Worm (Caenorhabditis elegans) whole organism, mixed stage, embryonic: ENCODE measurements around the gene ttll-5.

Source experiments
- M03D4.4 ChIP-seq: sonication (generic microtip); optimal IDR thresholded peaks from 2 replicates; lab custom pipeline; 2017; ENCODE audit warnings: mild to moderate bottlenecking, missing genetic modification characterization, missing compliant biosample characterization
- bed-3 ChIP-seq: fragments of 200-800 bp; sonication (Bioruptor generic); optimal IDR thresholded peaks from 3 replicates; lab custom pipeline; 2018; ENCODE audit warnings: mild to moderate bottlenecking, missing genetic modification characterization, moderate library complexity, missing compliant biosample characterization
- blmp-1 ChIP-seq: fragments of 150-350 bp; optimal IDR thresholded peaks from 2 replicates; lab custom pipeline; 2014; ENCODE audit warnings: missing biosample characterization, missing genetic modification characterization
- ceh-39 ChIP-seq: fragments of 150-350 bp; optimal IDR thresholded peaks from 2 replicates; lab custom pipeline; 2014; ENCODE audit warnings: missing biosample characterization, missing genetic modification characterization
- ceh-43 ChIP-seq: fragments of 200-800 bp; sonication (Bioruptor generic); optimal IDR thresholded peaks from 2 replicates; lab custom pipeline; 2018; ENCODE audit warnings: mild to moderate bottlenecking, missing genetic modification characterization, moderate library complexity, missing compliant biosample characterization
- ceh-83 ChIP-seq: fragments of 200-800 bp; sonication (Bioruptor generic); optimal IDR thresholded peaks from 2 replicates; lab custom pipeline; 2018; ENCODE audit warnings: mild to moderate bottlenecking, missing genetic modification characterization, missing compliant biosample characterization
- ces-1 ChIP-seq: fragments of 150-350 bp; optimal IDR thresholded peaks from 2 replicates; lab custom pipeline; 2014; ENCODE audit warnings: missing biosample characterization, missing genetic modification reagents, missing genetic modification characterization
- cnd-1 ChIP-seq: fragments of 200-800 bp; sonication (Bioruptor generic); optimal IDR thresholded peaks from 2 replicates; lab custom pipeline; 2018; ENCODE audit warnings: mild to moderate bottlenecking, missing genetic modification characterization, missing compliant biosample characterization
- drap-1 ChIP-seq: fragments of 200-800 bp; sonication (Bioruptor generic); optimal IDR thresholded peaks from 3 replicates; lab custom pipeline; 2018; ENCODE audit warnings: mild to moderate bottlenecking, missing genetic modification characterization, missing compliant biosample characterization
- elt-1 ChIP-seq: sonication (generic microtip); optimal IDR thresholded peaks from 2 replicates; lab custom pipeline; 2017; ENCODE audit warnings: missing genetic modification characterization, mild to moderate bottlenecking, missing compliant biosample characterization, antibody characterized with exemption, moderate library complexity, borderline replicate concordance; ENCODE audit not compliant: insufficient read depth
- flh-1 ChIP-seq: fragments of 200-800 bp; sonication (Bioruptor generic); optimal IDR thresholded peaks from 2 replicates; lab custom pipeline; 2018; ENCODE audit warnings: mild to moderate bottlenecking, missing genetic modification characterization, moderate library complexity, missing compliant biosample characterization
- hlh-1 ChIP-seq: fragments of 150-350 bp; optimal IDR thresholded peaks from 2 replicates; lab custom pipeline; 2014; ENCODE audit warnings: missing biosample characterization, missing genetic modification reagents, missing genetic modification characterization
- lsy-2 ChIP-seq: fragments of 150-350 bp; optimal IDR thresholded peaks from 2 replicates; lab custom pipeline; 2014; ENCODE audit warnings: missing biosample characterization, missing genetic modification characterization
- mab-5 ChIP-seq: fragments of 150-350 bp; optimal IDR thresholded peaks from 2 replicates; lab custom pipeline; 2014; ENCODE audit warnings: missing biosample characterization, missing genetic modification characterization
- mep-1 ChIP-seq: fragments of 150-350 bp; optimal IDR thresholded peaks from 2 replicates; lab custom pipeline; 2017; ENCODE audit warnings: missing biosample characterization, missing genetic modification reagents, missing genetic modification characterization, inconsistent platforms
- mls-2 ChIP-seq: sonication (generic microtip); optimal IDR thresholded peaks from 2 replicates; lab custom pipeline; 2016; ENCODE audit warnings: mild to moderate bottlenecking, missing genetic modification characterization, moderate library complexity, missing compliant biosample characterization
- nhr-2 ChIP-seq: fragments of 150-350 bp; optimal IDR thresholded peaks from 2 replicates; lab custom pipeline; 2014; ENCODE audit warnings: missing biosample characterization, missing genetic modification characterization
- nhr-237 ChIP-seq: fragments of 150-350 bp; optimal IDR thresholded peaks from 2 replicates; lab custom pipeline; 2014; ENCODE audit warnings: missing biosample characterization, missing genetic modification characterization
- nhr-28 ChIP-seq: fragments of 150-350 bp; optimal IDR thresholded peaks from 2 replicates; lab custom pipeline; 2014; ENCODE audit warnings: missing biosample characterization, missing genetic modification characterization
- nhr-76 ChIP-seq: sonication (generic microtip); optimal IDR thresholded peaks from 2 replicates; lab custom pipeline; 2017; ENCODE audit warnings: missing biosample characterization, missing genetic modification characterization
- sem-2 ChIP-seq: fragments of 200-800 bp; sonication (Bioruptor generic); optimal IDR thresholded peaks from 2 replicates; lab custom pipeline; 2018; ENCODE audit warnings: mild to moderate bottlenecking, missing genetic modification characterization, missing compliant biosample characterization
- snpc-4 ChIP-seq: fragments of 150-350 bp; optimal IDR thresholded peaks from 2 replicates; lab custom pipeline; 2014; ENCODE audit warnings: missing biosample characterization, missing genetic modification characterization
- unc-120 ChIP-seq: sonication (generic microtip); optimal IDR thresholded peaks from 2 replicates; lab custom pipeline; 2017; ENCODE audit warnings: missing genetic modification characterization, missing compliant biosample characterization; ENCODE audit not compliant: poor library complexity, severe bottlenecking
- unc-39 ChIP-seq: fragments of 150-350 bp; optimal IDR thresholded peaks from 2 replicates; lab custom pipeline; 2014; ENCODE audit warnings: missing biosample characterization, missing genetic modification characterization
- unc-62 ChIP-seq: fragments of 150-350 bp; optimal IDR thresholded peaks from 2 replicates; lab custom pipeline; 2014; ENCODE audit warnings: missing biosample characterization, missing genetic modification reagents, missing genetic modification characterization
- zip-8 ChIP-seq: fragments of 150-350 bp; optimal IDR thresholded peaks from 2 replicates; lab custom pipeline; 2014; ENCODE audit warnings: missing biosample characterization, missing genetic modification characterization
- ztf-11 ChIP-seq: fragments of 150-350 bp; optimal IDR thresholded peaks from 2 replicates; lab custom pipeline; 2014; ENCODE audit warnings: missing biosample characterization, missing genetic modification characterization

Gene ttll-5

ce11 chrV:11534495-11535189 is 25.8 kb downstream of the ttll-5 start:
- TF ChIP-seq blmp-1 (peak; percentile 41), mab-5 (tag; lab: Kevin White, UChicago) (no peak), unc-120 (peak; percentile 11), hlh-1 (tag; lab: Kevin White, UChicago) (peak; percentile 97)

- TF ChIP-seq ceh-39 (tag; lab: Kevin White, UChicago) (no peak), unc-120 (peak; percentile 78), hlh-1 (tag; lab: Kevin White, UChicago) (peak; percentile 80)
Observed at ce11 chrV:11535504-11536062, 26.7 kb downstream of the ttll-5 start.

ce11 chrV:11536667-11537066 is 27.8 kb downstream of the ttll-5 start:
- TF ChIP-seq ces-1 (GFP tag; lab: Kevin White, UChicago) (peak; percentile 5), snpc-4 (no peak)

- TF ChIP-seq drap-1 (GFP tag; lab: Kevin White, UChicago) (no peak), nhr-28 (tag; lab: Kevin White, UChicago) (no peak), ztf-11 (no peak), elt-1 (tag; lab: Kevin White, UChicago) (no peak), ceh-83 (GFP tag; lab: Kevin White, UChicago) (no peak), blmp-1 (no peak), snpc-4 (no peak), M03D4.4 (tag; lab: Kevin White, UChicago) (no peak), mep-1 (tag; lab: Kevin White, UChicago) (no peak)
Observed at ce11 chrV:11539502-11539901, 30.6 kb downstream of the ttll-5 start.

- no peak for TF ChIP-seq nhr-237 (tag; lab: Kevin White, UChicago)
- peak; percentile 31 for TF ChIP-seq unc-120
- TF ChIP-seq sem-2 = no peak
Observed at ce11 chrV:11541284-11541683, 32.4 kb downstream of the ttll-5 start.

- no peak for TF ChIP-seq elt-1 (tag; lab: Kevin White, UChicago)
- no peak for TF ChIP-seq unc-120
- TF ChIP-seq mep-1 (tag; lab: Kevin White, UChicago) = no peak
- TF ChIP-seq flh-1 = no peak
- no peak for TF ChIP-seq unc-39 (tag; lab: Kevin White, UChicago)
- no peak for TF ChIP-seq snpc-4
- TF ChIP-seq nhr-76 (tag; lab: Kevin White, UChicago) = no peak
- TF ChIP-seq zip-8 (tag; lab: Kevin White, UChicago) = no peak
- TF ChIP-seq M03D4.4 (tag; lab: Kevin White, UChicago) = no peak
- TF ChIP-seq lsy-2 (tag; lab: Kevin White, UChicago) = no peak
- no peak for TF ChIP-seq mab-5 (tag; lab: Kevin White, UChicago)
- TF ChIP-seq bed-3 (GFP tag; lab: Kevin White, UChicago) = no peak
- no peak for TF ChIP-seq ztf-11
Observed at ce11 chrV:11543564-11543963, 34.7 kb downstream of the ttll-5 start, which contains the start of gene F38B7.2. Gene F38B7.2 (plus strand): TSS chrV:11543963.

ce11 chrV:11545227-11545626 is 36.4 kb downstream of the ttll-5 start, which contains the start of gene F38B7.10:
Gene F38B7.10 (plus strand): TSS chrV:11545527.
- TF ChIP-seq nhr-2 (tag; lab: Kevin White, UChicago) (no peak), cnd-1 (tag; lab: Kevin White, UChicago) (no peak), blmp-1 (no peak), hlh-1 (tag; lab: Kevin White, UChicago) (no peak), unc-62 (no peak), ceh-43 (no peak), unc-120 (no peak), mls-2 (tag; lab: Kevin White, UChicago) (no peak), ceh-83 (GFP tag; lab: Kevin White, UChicago) (no peak), sem-2 (no peak), nhr-28 (tag; lab: Kevin White, UChicago) (no peak), flh-1 (no peak), drap-1 (GFP tag; lab: Kevin White, UChicago) (no peak), nhr-237 (tag; lab: Kevin White, UChicago) (no peak)
